Fruit fly (Drosophila melanogaster): ENCODE results near the gene Ndc1.

DNA sequence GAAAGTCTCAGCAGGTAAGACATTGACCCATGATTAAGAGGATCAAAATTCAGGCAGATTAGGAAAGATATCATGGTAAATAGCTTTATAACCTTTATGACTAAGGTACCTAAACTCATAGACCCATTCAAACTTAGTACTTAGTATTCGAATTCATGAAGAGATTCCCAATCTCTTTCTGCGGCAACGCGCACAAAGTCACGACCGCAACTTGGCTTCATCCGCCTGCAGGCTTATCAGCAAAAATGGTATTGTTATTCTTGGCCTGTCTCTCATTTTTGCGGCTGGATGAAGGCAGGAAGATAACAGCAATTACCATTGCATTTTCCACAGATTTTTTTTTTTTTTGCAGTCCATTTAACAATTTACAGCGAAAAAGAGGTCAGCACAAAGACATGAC lies 43.9 kb upstream of the Ndc1 start:
- TF ChIP-seq CG8478 (optimal IDR thresholded peaks at IDR 0.05) (no peak), CTCF (optimal IDR thresholded peaks at IDR 0.05) (no peak)
